Fruit fly (Drosophila melanogaster): ENCODE data around the gene CG15283.

The CG15283 gene

DNA sequence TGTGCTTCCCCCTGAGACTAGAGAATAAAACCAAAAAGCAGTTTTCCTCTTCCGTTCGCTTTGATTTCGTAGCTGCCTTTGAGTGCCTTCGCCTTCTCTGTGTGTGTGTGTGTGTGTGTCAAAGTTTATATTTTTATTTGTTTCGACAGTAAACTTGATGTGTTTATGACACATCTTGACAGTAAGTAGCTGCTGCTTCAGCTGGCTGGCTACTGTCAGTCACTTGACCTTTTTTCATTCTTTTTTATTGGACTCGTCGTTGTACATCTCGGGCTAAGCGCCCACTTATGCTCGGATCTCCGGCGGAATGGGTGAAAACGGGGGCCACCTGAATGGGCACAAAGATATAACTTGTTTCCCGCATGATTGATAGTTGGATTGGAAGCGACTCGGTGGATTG lies 6.1 kb upstream of the CG15283 start:
- TF ChIP-seq pad (GFP tag; optimal IDR thresholded peaks at IDR 0.05): no peak
- TF ChIP-seq CG7045 (GFP tag; optimal IDR thresholded peaks at IDR 0.05): no peak
- TF ChIP-seq tj (GFP tag; optimal IDR thresholded peaks at IDR 0.05): no peak
- no peak for TF ChIP-seq Mnt (GFP tag; optimal IDR thresholded peaks at IDR 0.05)
- no peak for TF ChIP-seq CG12768 (GFP tag; optimal IDR thresholded peaks at IDR 0.05)

DNA sequence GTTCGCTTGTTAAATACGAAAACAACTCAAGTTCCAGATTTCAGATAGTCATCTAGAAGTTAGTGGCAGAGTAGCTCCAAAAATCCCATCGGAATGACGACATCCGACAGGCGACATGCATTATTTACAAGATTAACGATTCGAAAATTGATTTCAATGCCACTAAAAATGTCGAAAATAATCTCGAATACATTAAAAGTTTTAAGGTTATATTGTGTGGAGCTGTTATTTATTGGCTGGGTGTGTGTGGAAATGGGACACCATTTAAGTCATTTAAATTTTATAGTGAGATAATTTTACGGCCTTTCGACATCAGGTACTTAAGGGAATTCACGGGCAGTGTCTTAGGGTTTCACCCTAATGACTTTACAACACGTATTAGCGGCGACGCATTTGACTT lies 5.5 kb upstream of the CG15283 start:
- no peak for TF ChIP-seq toe (GFP tag; optimal IDR thresholded peaks at IDR 0.05)
- TF ChIP-seq Clk (GFP tag; optimal IDR thresholded peaks at IDR 0.05): no peak
- TF ChIP-seq cnc (optimal IDR thresholded peaks at IDR 0.05): no peak
- TF ChIP-seq CG7101 (tag; optimal IDR thresholded peaks at IDR 0.05): no peak
- no peak for TF ChIP-seq bab1 (GFP tag; optimal IDR thresholded peaks at IDR 0.05)
- TF ChIP-seq CG33017 (tag; optimal IDR thresholded peaks at IDR 0.05): no peak
- no peak for TF ChIP-seq cic (GFP tag; optimal IDR thresholded peaks at IDR 0.05)
- no peak for TF ChIP-seq pad (GFP tag; optimal IDR thresholded peaks at IDR 0.05)
- no peak for TF ChIP-seq CG7045 (GFP tag; optimal IDR thresholded peaks at IDR 0.05)

DNA sequence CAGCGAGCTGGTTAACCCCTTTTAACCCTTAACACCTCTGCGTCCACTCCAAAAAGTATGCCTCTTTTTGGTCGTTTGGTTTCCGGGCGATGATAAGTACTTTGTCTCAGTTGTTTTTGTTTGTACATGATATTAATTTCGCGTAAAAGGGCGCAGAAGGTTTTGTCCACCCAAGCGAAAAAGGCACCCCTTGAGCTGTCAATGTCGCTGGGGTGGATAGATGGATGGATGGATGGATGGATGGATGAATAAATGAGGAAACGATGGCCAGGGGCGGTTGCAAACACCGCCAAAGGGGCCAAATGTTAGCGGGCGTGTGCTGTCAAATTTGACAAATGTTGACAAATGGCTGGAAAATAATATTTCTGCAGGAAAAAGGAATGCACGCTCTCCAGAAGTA lies 4.4 kb upstream of the CG15283 start:
- no peak for TF ChIP-seq cic (GFP tag; optimal IDR thresholded peaks at IDR 0.05)

DNA sequence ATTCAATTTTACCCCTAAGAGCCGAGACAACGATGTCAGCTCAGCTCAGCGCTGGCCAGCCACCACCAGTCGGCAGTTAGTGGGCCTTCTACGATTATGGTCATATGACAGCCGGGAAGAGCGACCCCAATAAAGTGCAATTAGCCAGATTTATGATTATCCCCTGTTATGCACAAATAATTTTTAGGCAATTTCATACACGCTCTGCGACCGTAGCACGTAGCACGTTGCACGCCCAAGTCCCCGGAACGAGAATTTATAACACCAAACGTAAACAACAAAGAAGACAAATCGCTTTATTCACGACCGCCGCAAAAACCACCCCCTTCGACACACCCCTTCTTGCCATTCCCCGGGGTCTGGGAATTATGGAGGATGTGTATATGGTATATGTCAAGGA lies 3.5 kb upstream of the CG15283 start:
- TF ChIP-seq CG7045 (GFP tag; optimal IDR thresholded peaks at IDR 0.05): no peak
- TF ChIP-seq CG12768 (GFP tag; optimal IDR thresholded peaks at IDR 0.05): no peak
- TF ChIP-seq CG14711 (tag; optimal IDR thresholded peaks at IDR 0.05): no peak
- TF ChIP-seq CG1620 (GFP tag; optimal IDR thresholded peaks at IDR 0.05): no peak
- no peak for TF ChIP-seq pad (GFP tag; optimal IDR thresholded peaks at IDR 0.05)
- TF ChIP-seq Hr96 (GFP tag; optimal IDR thresholded peaks at IDR 0.05): no peak
- TF ChIP-seq ovo (GFP tag; optimal IDR thresholded peaks at IDR 0.05): no peak
- no peak for TF ChIP-seq bab1 (GFP tag; optimal IDR thresholded peaks at IDR 0.05)

DNA sequence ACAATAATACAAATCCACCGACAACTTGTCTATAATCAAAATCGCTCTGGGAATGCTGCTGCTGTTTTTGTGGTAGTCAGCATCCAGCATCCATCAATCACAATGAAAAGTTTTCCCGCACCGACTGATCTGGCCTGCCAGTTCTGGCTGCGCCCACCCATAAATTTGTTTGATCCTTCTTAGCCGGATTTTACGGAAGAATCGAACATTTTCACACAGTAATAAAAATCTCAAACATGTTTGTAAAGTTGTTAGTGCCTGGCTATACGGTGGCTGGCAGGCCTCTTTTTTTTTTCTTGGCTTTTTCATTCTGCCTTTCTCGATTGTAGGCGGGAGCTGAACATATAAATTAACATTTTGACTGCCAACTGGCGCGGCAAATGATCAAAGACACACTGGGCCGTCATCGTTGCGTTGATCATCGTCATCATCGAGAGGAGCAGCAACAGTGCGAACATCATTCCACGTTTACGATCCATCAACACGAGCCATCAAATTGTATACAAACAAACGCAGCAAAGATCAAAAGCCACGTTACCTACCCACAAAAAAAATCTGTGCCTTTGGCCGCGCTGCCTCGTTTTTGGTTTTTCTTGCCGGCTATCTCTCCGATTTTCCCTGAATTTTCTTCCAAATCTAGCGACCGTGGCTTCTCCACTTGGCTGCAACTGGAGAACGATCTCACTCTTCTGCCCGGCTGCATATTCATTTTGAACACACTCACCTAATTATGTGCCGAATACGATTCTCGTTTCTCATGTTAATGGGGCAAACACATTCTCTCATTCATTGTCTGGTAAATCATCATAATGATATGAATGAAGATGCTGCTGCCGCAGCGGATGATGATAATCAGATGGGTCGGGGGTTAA lies 2.4 kb upstream of the CG15283 start:
- TF ChIP-seq Clk (GFP tag; optimal IDR thresholded peaks at IDR 0.05): no peak
- no peak for TF ChIP-seq kay (GFP tag; ENCODE audit: borderline replicate concordance)
- TF ChIP-seq CG12768 (GFP tag; optimal IDR thresholded peaks at IDR 0.05): no peak
- TF ChIP-seq Mnt (GFP tag; optimal IDR thresholded peaks at IDR 0.05): no peak
- no peak for TF ChIP-seq CG7045 (GFP tag; optimal IDR thresholded peaks at IDR 0.05)
- no peak for TF ChIP-seq CG5204 (GFP tag; optimal IDR thresholded peaks at IDR 0.05)
- TF ChIP-seq tj (GFP tag; optimal IDR thresholded peaks at IDR 0.05): no peak
- TF ChIP-seq ovo (GFP tag; optimal IDR thresholded peaks at IDR 0.05): no peak
- TF ChIP-seq toe (GFP tag; optimal IDR thresholded peaks at IDR 0.05): no peak
- no peak for TF ChIP-seq pad (GFP tag; optimal IDR thresholded peaks at IDR 0.05)
- TF ChIP-seq CG14711 (tag; optimal IDR thresholded peaks at IDR 0.05): no peak
- TF ChIP-seq CG33017 (tag; optimal IDR thresholded peaks at IDR 0.05): no peak
- no peak for TF ChIP-seq cnc (optimal IDR thresholded peaks at IDR 0.05)
- TF ChIP-seq Crg-1 (GFP tag; optimal IDR thresholded peaks at IDR 0.05): no peak

DNA sequence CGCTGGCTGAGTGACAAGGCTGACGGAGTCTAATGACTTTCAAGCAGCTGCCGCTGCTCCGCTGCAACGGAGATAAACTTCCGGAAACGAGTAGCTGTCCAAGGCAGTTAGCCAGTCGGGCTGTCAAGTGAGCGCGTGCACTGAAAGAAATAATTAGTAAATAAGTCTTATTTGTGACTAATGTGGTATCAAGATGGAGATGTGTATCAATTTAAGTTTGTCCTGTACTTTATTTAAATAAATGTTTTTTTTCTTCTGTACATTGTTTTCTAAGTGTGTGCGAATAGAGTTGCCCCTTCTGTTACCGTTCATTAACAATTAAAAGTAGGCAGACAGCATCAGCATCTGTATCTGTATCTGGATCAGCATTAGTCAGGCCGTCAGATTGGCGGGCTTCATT lies 564 bp upstream of the CG15283 start:
- TF ChIP-seq bab1 (GFP tag; optimal IDR thresholded peaks at IDR 0.05) (no peak), toe (GFP tag; optimal IDR thresholded peaks at IDR 0.05) (no peak)

DNA sequence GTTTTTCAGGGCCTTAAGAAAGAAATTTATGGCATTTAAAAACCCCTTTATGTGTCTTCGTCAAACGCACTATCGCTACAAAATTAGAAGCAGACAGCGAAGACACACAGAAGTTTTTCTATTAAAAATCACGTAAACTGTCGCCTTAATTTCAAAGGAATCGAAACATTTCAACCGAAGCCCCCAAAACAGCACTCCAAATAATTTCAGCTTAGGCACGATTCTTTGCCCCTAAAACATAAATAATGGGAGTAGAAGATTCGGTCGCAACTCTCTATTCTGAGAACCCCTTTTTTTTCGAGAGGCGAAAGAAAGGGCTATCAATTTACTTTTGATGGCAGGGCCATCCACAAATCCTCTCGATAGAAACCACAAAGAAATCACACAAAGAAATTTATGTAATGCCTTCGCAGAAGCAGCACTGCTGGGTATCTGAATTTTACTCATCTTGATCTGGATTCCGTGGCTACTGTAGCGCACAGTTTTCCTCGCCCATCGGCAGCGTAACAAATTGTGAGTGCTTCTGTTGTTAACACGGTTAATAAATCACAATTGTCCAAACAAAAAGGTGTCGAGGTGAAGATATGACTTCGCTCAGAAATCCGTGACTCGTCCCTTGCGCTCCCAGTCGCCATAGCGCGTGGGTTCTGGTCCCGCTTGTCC lies 705 bp downstream of the CG15283 start:
- TF ChIP-seq CG12768 (GFP tag; optimal IDR thresholded peaks at IDR 0.05) (no peak), CG7045 (GFP tag; optimal IDR thresholded peaks at IDR 0.05) (no peak), Crg-1 (GFP tag; optimal IDR thresholded peaks at IDR 0.05) (no peak), Mnt (GFP tag; optimal IDR thresholded peaks at IDR 0.05) (no peak), cnc (optimal IDR thresholded peaks at IDR 0.05) (no peak), Hr96 (GFP tag; optimal IDR thresholded peaks at IDR 0.05) (no peak), CG7101 (tag; optimal IDR thresholded peaks at IDR 0.05) (no peak), cic (GFP tag; optimal IDR thresholded peaks at IDR 0.05) (no peak), kay (GFP tag; ENCODE audit: borderline replicate concordance) (no peak), Clk (GFP tag; optimal IDR thresholded peaks at IDR 0.05) (no peak), tj (GFP tag; optimal IDR thresholded peaks at IDR 0.05) (no peak), pad (GFP tag; optimal IDR thresholded peaks at IDR 0.05) (no peak), ovo (GFP tag; optimal IDR thresholded peaks at IDR 0.05) (no peak), toe (GFP tag; optimal IDR thresholded peaks at IDR 0.05) (no peak), CG14711 (tag; optimal IDR thresholded peaks at IDR 0.05) (no peak), CG11617 (GFP tag; optimal IDR thresholded peaks at IDR 0.05) (no peak), CG1620 (GFP tag; optimal IDR thresholded peaks at IDR 0.05) (no peak)
